Worm (Caenorhabditis elegans) whole organism, L4/young adult: Measurements from ENCODE around the gene F46B6.5.

Source experiments
- dao-5 ChIP-seq: sonication (generic microtip); optimal IDR thresholded peaks from 2 replicates; lab custom pipeline; 2016; ENCODE audit warnings: missing genotype, missing genetic modification characterization, moderate library complexity, missing compliant biosample characterization
- him-1 ChIP-seq: sonication (generic microtip); optimal IDR thresholded peaks from 2 replicates; lab custom pipeline; 2016; ENCODE audit warnings: missing genotype, missing genetic modification reagents, missing genetic modification characterization, missing compliant biosample characterization

ce11 chrV:9801965-9802364 is 19.1 kb upstream of the F46B6.5 start, which contains the start of gene F46B6.10:
- TF ChIP-seq dao-5, result no peak
- no peak for TF ChIP-seq him-1
